Worm (Caenorhabditis elegans): ENCODE results near the gene T15B7.1.

ce11 chrV:6854711-6855110 is 12.2 kb downstream of the T15B7.1 start, which contains the start of gene gpa-10:
- TF ChIP-seq lin-39 (tag; optimal IDR thresholded peaks at IDR 0.05) (no peak), nhr-12 (tag; optimal IDR thresholded peaks at IDR 0.05) (no peak)
